Worm (Caenorhabditis elegans): ENCODE measurements around the gene F26F2.5.

The F26F2.5 gene

DNA sequence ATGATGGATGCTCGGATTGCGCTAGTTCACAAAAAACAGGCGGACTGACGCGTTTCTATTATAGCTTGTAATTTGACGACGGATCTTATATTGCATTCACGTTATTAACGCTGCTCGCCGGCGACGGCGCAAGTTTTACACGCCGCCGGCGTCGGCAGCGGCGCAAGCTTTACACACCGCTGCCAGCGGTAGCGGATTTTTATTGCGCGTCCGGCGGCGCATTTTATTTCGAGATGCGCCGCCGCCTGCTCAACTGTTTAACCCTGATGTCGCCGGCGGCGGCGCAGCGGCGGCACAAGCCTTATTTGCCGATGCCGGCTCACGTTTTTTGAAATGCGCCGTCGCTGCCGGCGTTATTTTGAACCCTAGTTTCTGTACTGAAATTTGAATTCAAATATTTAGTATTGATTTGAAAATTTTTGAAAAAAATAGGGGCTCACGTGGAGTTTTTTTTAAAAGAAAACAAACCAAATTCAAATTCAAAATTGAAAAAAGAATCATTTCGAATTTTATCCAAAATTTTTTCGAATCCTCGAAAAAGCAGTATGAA lies 31.2 kb downstream of the F26F2.5 start, which contains the start of gene ttr-57:
Gene ttr-57, plus strand, starts transcription at position 500 of the 550 bp plus-strand sequence.
- TF ChIP-seq tab-1 (GFP tag; IDR thresholded peaks at IDR 0.05) (no peak), klf-2 (GFP tag; conservative IDR thresholded peaks at IDR 0.05) (no peak), ref-1 (GFP tag; conservative IDR thresholded peaks at IDR 0.05) (no peak), ztf-29 (GFP tag; IDR thresholded peaks at IDR 0.05) (no peak), cog-1 (tag; optimal IDR thresholded peaks at IDR 0.05) (no peak), med-1 (GFP tag; optimal IDR thresholded peaks at IDR 0.05; ENCODE audit: insufficient read depth) (no peak), ztf-23 (GFP tag; IDR thresholded peaks at IDR 0.05) (no peak), flt-1 (GFP tag; IDR thresholded peaks at IDR 0.05) (no peak), T22C8.4 (GFP tag; IDR thresholded peaks at IDR 0.05) (no peak)

ce11 chrV:20606617-20607016 lies 33.1 kb downstream of the F26F2.5 start, which contains the start of gene F46B3.23:
Gene F46B3.23, minus strand, starts transcription at chrV:20606717.
- no peak for TF ChIP-seq cog-1 (tag; optimal IDR thresholded peaks at IDR 0.05)
- no peak for TF ChIP-seq T22C8.4 (GFP tag; IDR thresholded peaks at IDR 0.05)
- TF ChIP-seq ztf-29 (GFP tag; IDR thresholded peaks at IDR 0.05), result no peak
- no peak for TF ChIP-seq flt-1 (GFP tag; IDR thresholded peaks at IDR 0.05)
- TF ChIP-seq klf-2 (GFP tag; conservative IDR thresholded peaks at IDR 0.05), result no peak
- TF ChIP-seq tab-1 (GFP tag; IDR thresholded peaks at IDR 0.05), result no peak
- no peak for TF ChIP-seq ztf-23 (GFP tag; IDR thresholded peaks at IDR 0.05)
- no peak for TF ChIP-seq ref-1 (GFP tag; conservative IDR thresholded peaks at IDR 0.05)
- no peak for TF ChIP-seq med-1 (GFP tag; optimal IDR thresholded peaks at IDR 0.05; ENCODE audit: insufficient read depth)

DNA sequence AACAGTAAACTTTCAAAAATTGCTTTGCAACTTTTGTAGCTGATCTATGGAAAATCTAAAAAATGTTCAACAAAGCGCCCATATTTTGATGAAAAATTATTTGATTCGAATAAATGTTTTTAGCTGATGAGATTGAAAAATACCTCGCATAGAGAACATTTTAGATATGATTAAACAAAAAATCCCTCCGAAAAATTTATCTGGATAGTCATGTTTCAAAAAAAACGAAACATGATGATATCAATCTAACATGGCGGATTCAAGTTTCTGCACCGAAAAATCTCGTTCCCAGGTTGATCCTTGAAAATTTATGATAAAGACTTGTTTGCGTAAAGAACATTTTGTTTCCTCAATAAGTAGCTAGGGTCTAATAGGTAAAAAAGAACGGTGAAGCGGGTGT lies 35.2 kb downstream of the F26F2.5 start, which contains the start of gene ttr-12:
Gene ttr-12, minus strand, starts transcription at position 101 of the 400 bp plus-strand sequence.
- no peak for TF ChIP-seq med-1 (GFP tag; optimal IDR thresholded peaks at IDR 0.05; ENCODE audit: insufficient read depth)
- no peak for TF ChIP-seq T22C8.4 (GFP tag; IDR thresholded peaks at IDR 0.05)
- TF ChIP-seq klf-2 (GFP tag; conservative IDR thresholded peaks at IDR 0.05), result no peak
- no peak for TF ChIP-seq ztf-29 (GFP tag; IDR thresholded peaks at IDR 0.05)
- no peak for TF ChIP-seq ztf-23 (GFP tag; IDR thresholded peaks at IDR 0.05)
- no peak for TF ChIP-seq tab-1 (GFP tag; IDR thresholded peaks at IDR 0.05)
- no peak for TF ChIP-seq ref-1 (GFP tag; conservative IDR thresholded peaks at IDR 0.05)
- no peak for TF ChIP-seq flt-1 (GFP tag; IDR thresholded peaks at IDR 0.05)
- TF ChIP-seq cog-1 (tag; optimal IDR thresholded peaks at IDR 0.05), result no peak

ce11 chrV:20609494-20609893 lies 36.0 kb downstream of the F26F2.5 start, which contains the start of gene grd-2:
Gene grd-2, plus strand, starts transcription at chrV:20609794.
- TF ChIP-seq flt-1 (GFP tag; IDR thresholded peaks at IDR 0.05) (no peak), ztf-29 (GFP tag; IDR thresholded peaks at IDR 0.05) (no peak), tab-1 (GFP tag; IDR thresholded peaks at IDR 0.05) (no peak), klf-2 (GFP tag; conservative IDR thresholded peaks at IDR 0.05) (no peak)

DNA sequence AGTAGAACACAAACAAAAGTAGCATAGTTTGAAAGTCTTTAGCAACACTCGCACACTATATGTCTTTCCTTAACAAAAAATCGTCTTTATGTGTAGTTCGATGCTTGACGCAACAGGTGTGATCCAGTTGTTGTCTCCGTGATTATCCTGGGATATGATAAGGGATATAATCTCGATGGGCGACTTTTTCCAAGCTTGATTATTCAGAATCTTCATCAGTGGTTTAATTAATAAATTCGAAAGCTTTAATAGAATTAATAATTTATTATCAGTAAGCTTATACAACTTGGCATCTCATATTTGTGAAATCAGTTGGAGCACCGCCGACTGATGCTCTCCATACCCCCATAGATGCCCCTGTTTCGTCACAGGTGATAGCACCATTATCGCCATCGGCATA lies 45.1 kb downstream of the F26F2.5 start, which contains the start of gene F46B3.7:
Gene F46B3.7, minus strand, starts transcription at position 101 of the 400 bp plus-strand sequence.
- TF ChIP-seq ztf-23 (GFP tag; IDR thresholded peaks at IDR 0.05), result no peak

DNA sequence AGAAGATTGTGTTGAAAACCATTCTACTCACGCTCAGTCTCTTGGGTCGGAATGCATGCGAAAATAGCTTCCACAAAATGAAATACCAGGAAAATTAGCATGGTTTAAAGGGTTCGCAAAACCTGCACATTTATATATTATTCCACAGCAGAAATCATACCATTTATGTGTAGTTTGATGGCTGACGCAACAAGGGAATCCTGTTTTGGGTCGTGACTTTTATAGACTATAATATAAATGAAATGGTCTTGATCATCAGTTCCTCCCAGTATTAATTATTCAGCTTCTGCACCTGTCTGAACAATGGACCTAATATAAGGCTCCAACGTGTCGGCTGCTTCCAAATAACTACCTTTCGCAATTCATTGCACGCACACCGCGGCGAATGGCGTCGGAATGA lies 49.6 kb downstream of the F26F2.5 start, which contains the start of gene F46B3.8:
Gene F46B3.8, minus strand, starts transcription at position 101 of the 400 bp plus-strand sequence.
- TF ChIP-seq ztf-29 (GFP tag; IDR thresholded peaks at IDR 0.05) (no peak), cog-1 (tag; optimal IDR thresholded peaks at IDR 0.05) (no peak), ztf-23 (GFP tag; IDR thresholded peaks at IDR 0.05) (no peak), tab-1 (GFP tag; IDR thresholded peaks at IDR 0.05) (no peak), flt-1 (GFP tag; IDR thresholded peaks at IDR 0.05) (no peak), klf-2 (GFP tag; conservative IDR thresholded peaks at IDR 0.05) (no peak), med-1 (GFP tag; optimal IDR thresholded peaks at IDR 0.05; ENCODE audit: insufficient read depth) (no peak), ref-1 (GFP tag; conservative IDR thresholded peaks at IDR 0.05) (no peak), T22C8.4 (GFP tag; IDR thresholded peaks at IDR 0.05) (no peak)

Measured in whole organism, midembryonic.